Worm (Caenorhabditis elegans): ENCODE data around the gene Y82E9BR.6.

DNA sequence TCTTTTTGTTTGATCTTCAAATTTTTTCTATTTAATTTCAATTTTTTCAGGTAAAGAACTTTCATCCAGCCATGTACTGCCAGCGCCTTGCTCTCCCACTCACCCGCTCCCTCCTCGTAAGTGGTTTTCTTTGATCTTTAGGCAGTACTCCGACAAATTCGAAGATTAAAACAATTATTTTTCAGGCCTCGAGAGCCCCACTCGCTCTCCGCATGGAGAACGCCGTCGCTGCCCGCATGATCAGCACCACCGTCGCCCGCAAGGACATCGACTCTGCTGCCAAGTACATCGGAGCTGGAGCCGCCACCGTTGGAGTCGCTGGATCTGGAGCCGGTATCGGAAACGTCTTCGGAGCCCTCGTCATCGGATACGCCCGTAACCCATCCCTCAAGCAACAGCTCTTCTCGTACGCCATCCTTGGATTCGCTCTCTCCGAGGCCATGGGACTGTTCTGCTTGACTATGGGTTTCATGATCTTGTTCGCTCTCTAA, 38.2 kb downstream of the Y82E9BR.6 start, which contains the start of gene Y82E9BR.3:
- TF ChIP-seq med-1 (GFP tag; optimal IDR thresholded peaks at IDR 0.05; ENCODE audit: insufficient read depth) (no peak), ztf-29 (GFP tag; IDR thresholded peaks at IDR 0.05) (no peak), flt-1 (GFP tag; IDR thresholded peaks at IDR 0.05) (no peak), cog-1 (tag; optimal IDR thresholded peaks at IDR 0.05) (no peak), ztf-23 (GFP tag; IDR thresholded peaks at IDR 0.05) (no peak), T22C8.4 (GFP tag; IDR thresholded peaks at IDR 0.05) (no peak)

Data from whole organism, midembryonic.